Worm (Caenorhabditis elegans) whole organism, L4/young adult: ENCODE measurements around the gene F36G9.3.

Experiments
- W03F9.2 ChIP-seq: fragments of 150-350 bp; optimal IDR thresholded peaks from 2 replicates; lab custom pipeline; 2014; ENCODE audit warnings: missing biosample characterization, missing genetic modification characterization
- dao-5 ChIP-seq: sonication (generic microtip); optimal IDR thresholded peaks from 2 replicates; lab custom pipeline; 2016; ENCODE audit warnings: missing genotype, missing genetic modification characterization, moderate library complexity, missing compliant biosample characterization
- him-1 ChIP-seq: sonication (generic microtip); optimal IDR thresholded peaks from 2 replicates; lab custom pipeline; 2016; ENCODE audit warnings: missing genotype, missing genetic modification reagents, missing genetic modification characterization, missing compliant biosample characterization

DNA sequence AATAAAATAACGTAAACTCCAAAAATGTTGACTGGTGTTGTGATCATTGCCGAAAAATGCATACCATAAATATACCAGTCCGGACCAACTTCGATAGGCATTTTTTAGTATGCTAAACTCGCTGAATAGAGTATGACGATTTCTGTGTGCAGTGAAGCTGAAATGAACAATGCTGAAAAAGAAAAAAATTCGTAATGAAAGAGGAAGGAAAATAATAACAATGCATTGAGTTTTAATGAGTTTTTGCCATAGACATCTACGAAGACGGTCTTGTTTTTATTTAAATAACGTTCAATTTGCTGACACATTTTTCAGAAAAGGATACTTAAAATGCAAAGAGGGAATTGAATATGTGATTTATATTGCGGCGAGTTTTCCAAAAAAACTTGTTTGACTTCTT lies 10.3 kb downstream of the F36G9.3 start, which contains the start of gene sri-1:
- no peak for TF ChIP-seq dao-5 (tag; lab: Kevin White, UChicago)
- TF ChIP-seq him-1 (tag; lab: Kevin White, UChicago) = no peak
- TF ChIP-seq W03F9.2 = no peak
